Worm (Caenorhabditis elegans) whole organism, L2 larva: Measurements from ENCODE around the gene W07A12.4.

ENCODE experiments used
- F13H6.1 ChIP-seq: sonication (generic microtip); optimal IDR thresholded peaks from 2 replicates; lab custom pipeline; 2016; ENCODE audit warnings: missing genetic modification characterization, missing compliant biosample characterization
- R02D3.7 ChIP-seq: fragments of 150-350 bp; optimal IDR thresholded peaks from 2 replicates; lab custom pipeline; 2014; ENCODE audit warnings: missing biosample characterization, missing genetic modification characterization
- Y55F3AM.14 ChIP-seq: fragments of 200-800 bp; sonication (Bioruptor generic); optimal IDR thresholded peaks from 2 replicates; lab custom pipeline; 2018; ENCODE audit warnings: mild to moderate bottlenecking, missing genetic modification characterization, missing compliant biosample characterization
- alr-1 ChIP-seq: fragments of 150-350 bp; optimal IDR thresholded peaks from 2 replicates; lab custom pipeline; 2014; ENCODE audit warnings: missing biosample characterization, missing genetic modification characterization
- blmp-1 ChIP-seq: sonication (generic microtip); optimal IDR thresholded peaks from 2 replicates; lab custom pipeline; 2017; ENCODE audit warnings: missing genetic modification characterization, mild to moderate bottlenecking, missing compliant biosample characterization, antibody characterized with exemption, moderate library complexity; ENCODE audit not compliant: insufficient read depth
- ceh-16 ChIP-seq: fragments of 150-350 bp; optimal IDR thresholded peaks from 2 replicates; lab custom pipeline; 2014; ENCODE audit warnings: missing biosample characterization, missing genetic modification characterization
- ceh-82 ChIP-seq: fragments of 150-350 bp; optimal IDR thresholded peaks from 2 replicates; lab custom pipeline; 2014; ENCODE audit warnings: missing biosample characterization, missing genetic modification characterization
- crh-2 ChIP-seq: sonication (generic microtip); optimal IDR thresholded peaks from 2 replicates; lab custom pipeline; 2017; ENCODE audit warnings: missing biosample characterization, missing genetic modification characterization
- egl-27 ChIP-seq: sonication (generic microtip); optimal IDR thresholded peaks from 3 replicates; lab custom pipeline; 2017; ENCODE audit warnings: missing biosample characterization, missing genetic modification reagents, missing genetic modification characterization
- elt-1 ChIP-seq: fragments of 150-350 bp; optimal IDR thresholded peaks from 2 replicates; lab custom pipeline; 2014; ENCODE audit warnings: missing biosample characterization, missing genetic modification characterization
- elt-3 ChIP-seq: sonication (generic microtip); optimal IDR thresholded peaks from 2 replicates; lab custom pipeline; 2017; ENCODE audit warnings: missing biosample characterization, missing genetic modification characterization
- fos-1 ChIP-seq: fragments of 150-350 bp; optimal IDR thresholded peaks from 2 replicates; lab custom pipeline; 2014; ENCODE audit warnings: missing biosample characterization, missing genetic modification characterization
- lin-13 ChIP-seq: fragments of 150-350 bp; optimal IDR thresholded peaks from 2 replicates; lab custom pipeline; 2014; ENCODE audit warnings: missing biosample characterization, missing genetic modification reagents, missing genetic modification characterization
- lin-39 ChIP-seq: fragments of 150-350 bp; optimal IDR thresholded peaks from 2 replicates; lab custom pipeline; 2014; ENCODE audit warnings: missing biosample characterization, missing genetic modification reagents, missing genetic modification characterization
- lsy-2 ChIP-seq, 2 experiments: fragments of 150-350 bp in 1 of 2; sonication (generic microtip) in 1 of 2; optimal IDR thresholded peaks; 2 replicates each; lab custom pipeline; 2014 to 2017; ENCODE audit warnings: missing biosample characterization in 2 of 2, missing genetic modification characterization in 2 of 2
- mab-5 ChIP-seq: fragments of 150-350 bp; optimal IDR thresholded peaks from 2 replicates; lab custom pipeline; 2014; ENCODE audit warnings: missing biosample characterization, missing genetic modification characterization
- mdl-1 ChIP-seq, 2 experiments: fragments of 150-350 bp in 1 of 2; sonication (generic microtip) in 1 of 2; optimal IDR thresholded peaks; 2 replicates each; lab custom pipeline; 2017; ENCODE audit warnings: missing biosample characterization in 2 of 2, missing genetic modification characterization in 2 of 2
- nhr-10 ChIP-seq: sonication (generic microtip); optimal IDR thresholded peaks from 2 replicates; lab custom pipeline; 2017; ENCODE audit warnings: missing biosample characterization, missing genetic modification characterization
- nhr-129 ChIP-seq: fragments of 150-350 bp; optimal IDR thresholded peaks from 2 replicates; lab custom pipeline; 2014; ENCODE audit warnings: missing biosample characterization, missing genetic modification characterization
- nhr-21 ChIP-seq: fragments of 150-350 bp; optimal IDR thresholded peaks from 2 replicates; lab custom pipeline; 2014; ENCODE audit warnings: missing biosample characterization, missing genetic modification characterization
- nhr-23 ChIP-seq: fragments of 150-350 bp; optimal IDR thresholded peaks from 2 replicates; lab custom pipeline; 2014; ENCODE audit warnings: missing biosample characterization, missing genetic modification reagents, missing genetic modification characterization
- nhr-237 ChIP-seq: fragments of 150-350 bp; optimal IDR thresholded peaks from 2 replicates; lab custom pipeline; 2014; ENCODE audit warnings: missing biosample characterization, missing genetic modification characterization
- nhr-25 ChIP-seq: fragments of 150-350 bp; sonication (generic microtip); optimal IDR thresholded peaks from 3 replicates; lab custom pipeline; 2014; ENCODE audit warnings: missing biosample characterization, missing genetic modification characterization
- nhr-6 ChIP-seq: fragments of 150-350 bp; optimal IDR thresholded peaks from 2 replicates; lab custom pipeline; 2014; ENCODE audit warnings: missing biosample characterization, missing genetic modification characterization
- nhr-77 ChIP-seq: fragments of 150-350 bp; optimal IDR thresholded peaks from 2 replicates; lab custom pipeline; 2014; ENCODE audit warnings: missing biosample characterization, missing genetic modification characterization
- sem-4 ChIP-seq: fragments of 150-350 bp; optimal IDR thresholded peaks from 2 replicates; lab custom pipeline; 2014; ENCODE audit warnings: missing biosample characterization, missing genetic modification reagents, missing genetic modification characterization
- sma-3 ChIP-seq: sonication (generic microtip); optimal IDR thresholded peaks from 2 replicates; lab custom pipeline; 2016; ENCODE audit warnings: missing genetic modification reagents, missing genetic modification characterization, missing compliant biosample characterization
- sma-9 ChIP-seq, 2 experiments: fragments of 150-350 bp in 1 of 2; sonication (generic microtip) in 1 of 2; optimal IDR thresholded peaks; 2 replicates each; lab custom pipeline; 2014 to 2016; ENCODE audit warnings: missing genetic modification characterization in 2 of 2, mild to moderate bottlenecking in 1 of 2, missing biosample characterization in 1 of 2, missing compliant biosample characterization in 1 of 2, missing genetic modification reagents in 1 of 2, moderate library complexity in 1 of 2
- snpc-4 ChIP-seq: fragments of 150-350 bp; optimal IDR thresholded peaks from 2 replicates; lab custom pipeline; 2014; ENCODE audit warnings: missing biosample characterization, missing genetic modification characterization
- unc-39 ChIP-seq: fragments of 150-350 bp; optimal IDR thresholded peaks from 2 replicates; lab custom pipeline; 2014; ENCODE audit warnings: missing biosample characterization, missing genetic modification characterization
- unc-62 ChIP-seq: fragments of 150-350 bp; optimal IDR thresholded peaks from 2 replicates; lab custom pipeline; 2014; ENCODE audit warnings: missing biosample characterization, missing genetic modification reagents, missing genetic modification characterization
- zag-1 ChIP-seq: fragments of 150-350 bp; optimal IDR thresholded peaks from 2 replicates; lab custom pipeline; 2014; ENCODE audit warnings: missing biosample characterization, missing genetic modification characterization
- ztf-1 ChIP-seq: fragments of 200-800 bp; sonication (Bioruptor generic); conservative IDR thresholded peaks from 2 replicates; pipeline ENCODE4 v1.3.6; 2022; ENCODE audit warnings: missing genetic modification characterization, missing compliant biosample characterization
- ztf-11 ChIP-seq: sonication (generic microtip); optimal IDR thresholded peaks from 2 replicates; lab custom pipeline; 2017; ENCODE audit warnings: missing biosample characterization, missing genetic modification characterization
- ztf-4 ChIP-seq: fragments of 150-350 bp; optimal IDR thresholded peaks from 2 replicates; lab custom pipeline; 2014; ENCODE audit warnings: missing biosample characterization, missing genetic modification characterization

W07A12.4 gene

ce11 chrII:9112851-9113250, 33.2 kb upstream of the W07A12.4 start, which contains the start of gene jun-1 (continued):
- TF ChIP-seq unc-62 (GFP tag; lab: Kevin White, UChicago) = peak; percentile 11
- peak; percentile 13 for TF ChIP-seq zag-1 (tag; lab: Kevin White, UChicago)
- peak; percentile 80 for TF ChIP-seq nhr-6 (tag; lab: Kevin White, UChicago)

ce11 chrII:9113759-9114158, 32.3 kb upstream of the W07A12.4 start:
- TF ChIP-seq ztf-4 (tag; lab: Kevin White, UChicago) (no peak), mab-5 (tag; lab: Kevin White, UChicago) (no peak), ztf-11 (tag; lab: Kevin White, UChicago) (no peak), elt-1 (tag; lab: Kevin White, UChicago) (no peak), nhr-237 (tag; lab: Kevin White, UChicago) (no peak), fos-1 (tag; lab: Kevin White, UChicago) (peak; percentile 68), blmp-1 (tag; lab: Kevin White, UChicago) (peak; percentile 69), nhr-25 (tag; lab: Kevin White, UChicago) (no peak), mdl-1 (tag; optimal IDR thresholded peaks at IDR 0.05; lab: Kevin White, UChicago) (no peak), F13H6.1 (tag; lab: Kevin White, UChicago) (peak; percentile 36), nhr-129 (tag; lab: Kevin White, UChicago) (no peak), lin-39 (tag; lab: Kevin White, UChicago) (no peak), crh-2 (tag; lab: Kevin White, UChicago) (peak; percentile 41), unc-39 (no peak), unc-62 (GFP tag; lab: Kevin White, UChicago) (no peak), lsy-2 (tag; optimal IDR thresholded peaks at IDR 0.05; lab: Kevin White, UChicago) (no peak), nhr-77 (no peak), R02D3.7 (no peak), alr-1 (no peak), ztf-1 (no peak), egl-27 (tag; lab: Kevin White, UChicago) (no peak), elt-3 (tag; lab: Kevin White, UChicago) (no peak), sma-9 (GFP tag; optimal IDR thresholded peaks at IDR 0.05; lab: Kevin White, UChicago) (peak; percentile 46), sma-9 (tag; optimal IDR thresholded peaks at IDR 0.05; lab: Kevin White, UChicago) (no peak), nhr-21 (tag; lab: Kevin White, UChicago) (no peak), snpc-4 (no peak)

DNA sequence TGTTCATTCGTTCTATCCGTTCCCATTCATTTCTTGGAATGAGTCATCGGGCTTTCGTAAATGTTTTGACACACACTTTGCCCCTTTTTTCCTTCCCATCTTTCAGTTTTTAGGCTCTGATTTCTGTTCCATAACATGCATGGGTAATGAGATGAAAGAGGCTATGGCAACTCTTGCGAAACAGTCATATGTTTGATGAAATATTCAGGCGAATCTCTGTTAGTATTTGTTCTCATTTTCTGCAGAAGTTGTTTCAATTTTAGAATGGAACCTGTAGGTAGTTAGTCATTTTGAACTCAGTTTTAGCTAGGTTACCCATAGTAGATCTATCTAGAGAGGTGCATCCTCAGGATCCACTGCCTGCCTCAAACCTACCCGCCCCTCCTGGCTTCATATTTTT, 31.1 kb upstream of the W07A12.4 start:
- TF ChIP-seq ceh-16 (tag; lab: Kevin White, UChicago) (no peak), alr-1 (no peak), fos-1 (tag; lab: Kevin White, UChicago) (no peak), elt-1 (tag; lab: Kevin White, UChicago) (no peak), nhr-6 (tag; lab: Kevin White, UChicago) (no peak), nhr-77 (no peak), unc-39 (no peak), sma-9 (GFP tag; optimal IDR thresholded peaks at IDR 0.05; lab: Kevin White, UChicago) (no peak), sma-9 (tag; optimal IDR thresholded peaks at IDR 0.05; lab: Kevin White, UChicago) (no peak), lin-13 (GFP tag; lab: Kevin White, UChicago) (no peak), nhr-23 (tag; lab: Kevin White, UChicago) (no peak), sma-3 (GFP tag; lab: Kevin White, UChicago) (no peak), R02D3.7 (no peak)

DNA sequence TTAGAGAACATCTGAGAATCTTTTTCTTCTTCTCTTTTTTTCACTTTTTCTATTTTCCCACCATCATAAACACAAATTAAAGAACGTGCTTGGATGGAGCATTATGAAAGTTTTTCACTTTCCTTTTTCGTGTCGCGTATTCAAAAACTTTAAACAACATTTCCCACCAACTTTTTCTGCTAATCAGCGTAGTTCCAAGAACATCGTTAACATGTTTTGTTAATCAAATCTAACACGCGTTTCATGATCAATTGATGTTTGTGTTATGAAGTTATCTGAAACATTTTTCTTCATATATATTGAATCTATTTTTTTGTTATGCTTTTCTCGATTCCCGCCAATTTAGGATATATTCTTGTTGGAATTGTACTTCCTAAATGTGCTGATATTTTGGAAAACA, 30.4 kb upstream of the W07A12.4 start:
- peak in 1 of 2 experiments; percentile 43 for TF ChIP-seq lsy-2 (tag; optimal IDR thresholded peaks at IDR 0.05; lab: Kevin White, UChicago)
- TF ChIP-seq ceh-16 (tag; lab: Kevin White, UChicago) = no peak
- peak; percentile 32 for TF ChIP-seq crh-2 (tag; lab: Kevin White, UChicago)
- no peak for TF ChIP-seq Y55F3AM.14 (GFP tag; lab: Kevin White, UChicago)
- peak; percentile 58 for TF ChIP-seq nhr-21 (tag; lab: Kevin White, UChicago)
- TF ChIP-seq sma-9 (GFP tag; optimal IDR thresholded peaks at IDR 0.05; lab: Kevin White, UChicago) = peak; percentile 37
- no peak for TF ChIP-seq sma-9 (tag; optimal IDR thresholded peaks at IDR 0.05; lab: Kevin White, UChicago)
- no peak for TF ChIP-seq ceh-82 (tag; lab: Kevin White, UChicago)

- no peak for TF ChIP-seq nhr-10 (tag; lab: Kevin White, UChicago)
- no peak for TF ChIP-seq mab-5 (tag; lab: Kevin White, UChicago)
- TF ChIP-seq nhr-129 (tag; lab: Kevin White, UChicago) = peak; percentile 35
- no peak for TF ChIP-seq crh-2 (tag; lab: Kevin White, UChicago)
- TF ChIP-seq R02D3.7 = no peak
- TF ChIP-seq lsy-2 (tag; optimal IDR thresholded peaks at IDR 0.05; lab: Kevin White, UChicago) = peak in 1 of 2 experiments; percentile 1
- no peak for TF ChIP-seq sem-4 (tag; lab: Kevin White, UChicago)
- TF ChIP-seq fos-1 (tag; lab: Kevin White, UChicago) = peak; percentile 99
- no peak for TF ChIP-seq zag-1 (tag; lab: Kevin White, UChicago)
Observed at ce11 chrII:9116404-9116803, 29.7 kb upstream of the W07A12.4 start.
